Worm (Caenorhabditis elegans) whole organism, early embryonic: ENCODE results near the gene F13H8.2.

ENCODE experiments used
- aly-1 ChIP-seq: sonication (generic microtip); optimal IDR thresholded peaks from 2 replicates; lab custom pipeline; 2016; ENCODE audit warnings: missing genetic modification characterization, missing compliant biosample characterization
- ama-1 ChIP-seq: fragments of 150-350 bp; optimal IDR thresholded peaks from 2 replicates; lab custom pipeline; 2014
- ceh-13 ChIP-seq: fragments of 200-800 bp; sonication (Bioruptor generic); optimal IDR thresholded peaks from 2 replicates; lab custom pipeline; 2018; ENCODE audit warnings: mild to moderate bottlenecking, missing genetic modification characterization, missing compliant biosample characterization
- ets-7 ChIP-seq: sonication (generic microtip); optimal IDR thresholded peaks from 2 replicates; lab custom pipeline; 2016; ENCODE audit warnings: missing genotype, missing genetic modification characterization, missing compliant biosample characterization
- flt-1 ChIP-seq: fragments of 200-800 bp; sonication (Bioruptor generic); IDR thresholded peaks from 2 replicates; pipeline ENCODE4 v1.3.6; 2022; ENCODE audit warnings: missing genetic modification characterization, missing compliant biosample characterization
- hmbx-1 ChIP-seq: sonication (generic microtip); optimal IDR thresholded peaks from 2 replicates; lab custom pipeline; 2016; ENCODE audit warnings: mild to moderate bottlenecking, missing genetic modification characterization, missing compliant biosample characterization
- pes-1 ChIP-seq: fragments of 200-800 bp; sonication (Bioruptor generic); IDR thresholded peaks from 2 replicates; pipeline ENCODE4 v1.3.6; 2022; ENCODE audit warnings: missing genetic modification reagents, missing genetic modification characterization, missing compliant biosample characterization
- tbx-37 ChIP-seq: fragments of 200-800 bp; sonication (Bioruptor generic); conservative IDR thresholded peaks from 2 replicates; pipeline ENCODE4 v1.3.6; 2022; ENCODE audit warnings: missing genetic modification reagents, missing genetic modification characterization, missing compliant biosample characterization
- tra-4 ChIP-seq: sonication (generic microtip); optimal IDR thresholded peaks from 2 replicates; lab custom pipeline; 2017; ENCODE audit warnings: missing genetic modification characterization, missing compliant biosample characterization

DNA sequence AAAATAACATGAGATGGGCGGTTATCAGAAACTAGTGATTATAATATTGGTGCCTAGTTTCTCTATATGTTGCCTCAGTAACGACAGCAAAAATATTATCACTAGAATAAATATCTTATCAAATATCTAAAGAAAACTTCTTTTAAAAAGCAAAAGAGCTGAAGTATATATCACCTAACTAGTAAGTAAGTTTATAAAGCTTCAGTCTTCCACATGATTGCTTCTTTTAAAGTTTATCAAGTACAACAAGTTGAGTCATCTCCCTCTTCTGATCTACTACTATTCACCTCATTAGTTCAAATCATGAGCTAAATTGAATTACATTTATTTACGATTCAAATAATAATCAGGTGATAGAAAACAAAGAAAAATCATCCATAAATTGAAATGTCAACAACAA, 17.9 kb downstream of the F13H8.2 start:
- TF ChIP-seq ama-1 (no peak), flt-1 (GFP tag; lab: Robert Waterston, UW) (no peak), tra-4 (tag; lab: Kevin White, UChicago) (no peak), ets-7 (tag; lab: Kevin White, UChicago) (no peak), pes-1 (GFP tag; lab: Robert Waterston, UW) (no peak), ceh-13 (GFP tag; lab: Kevin White, UChicago) (no peak), hmbx-1 (tag; lab: Kevin White, UChicago) (no peak), tbx-37 (GFP tag; lab: Robert Waterston, UW) (no peak), aly-1 (no peak)
